Worm (Caenorhabditis elegans) whole organism, L1 larva: ENCODE measurements around the gene C02F5.3.

Experiments used
- C04F5.9 ChIP-seq: sonication (generic microtip); optimal IDR thresholded peaks from 2 replicates; lab custom pipeline; 2016; ENCODE audit warnings: missing genetic modification characterization, missing compliant biosample characterization
- F16B12.6 ChIP-seq: fragments of 150-350 bp; optimal IDR thresholded peaks from 2 replicates; lab custom pipeline; 2014; ENCODE audit warnings: missing biosample characterization, missing genetic modification characterization
- alr-1 ChIP-seq: fragments of 200-800 bp; sonication (Bioruptor generic); optimal IDR thresholded peaks from 2 replicates; lab custom pipeline; 2018; ENCODE audit warnings: borderline replicate concordance, mild to moderate bottlenecking, missing genetic modification characterization, missing compliant biosample characterization
- ama-1 ChIP-seq: fragments of 150-350 bp; optimal IDR thresholded peaks from 2 replicates; lab custom pipeline; 2014
- ceh-88 ChIP-seq: fragments of 200-800 bp; sonication (Bioruptor generic); IDR thresholded peaks from 2 replicates; pipeline ENCODE4 v1.3.6; 2022; ENCODE audit warnings: missing genetic modification characterization, missing compliant biosample characterization
- dpl-1 ChIP-seq, 3 experiments: fragments of 150-350 bp in 2 of 3; sonication (generic microtip) in 1 of 3; optimal IDR thresholded peaks; 2 replicates each; lab custom pipeline; 2014 to 2017; ENCODE audit warnings: missing biosample characterization in 3 of 3, missing genetic modification characterization in 3 of 3, missing genetic modification reagents in 3 of 3
- dsc-1 ChIP-seq: sonication (generic microtip); optimal IDR thresholded peaks from 2 replicates; lab custom pipeline; 2016; ENCODE audit warnings: mild to moderate bottlenecking, missing genetic modification characterization, missing compliant biosample characterization
- efl-1 ChIP-seq, 4 experiments: fragments of 150-350 bp; optimal IDR thresholded peaks in 3 of 4; peaks in 1 of 4; 1 replicate in 1 of 4; 2 replicates in 3 of 4; lab custom pipeline; 2014; ENCODE audit warnings: missing biosample characterization in 2 of 4, missing genetic modification characterization in 2 of 4, missing genetic modification reagents in 2 of 4
- egl-13 ChIP-seq: sonication (generic microtip); optimal IDR thresholded peaks from 2 replicates; lab custom pipeline; 2016; ENCODE audit warnings: missing genotype, missing genetic modification reagents, missing genetic modification characterization, missing compliant biosample characterization
- egl-27 ChIP-seq, 2 experiments: fragments of 150-350 bp in 1 of 2; sonication (generic microtip); optimal IDR thresholded peaks; 3 replicates each; lab custom pipeline; 2017 to 2018; ENCODE audit warnings: missing biosample characterization in 2 of 2, missing genetic modification characterization in 2 of 2, missing genetic modification reagents in 2 of 2
- elt-2 ChIP-seq: sonication (generic microtip); optimal IDR thresholded peaks from 2 replicates; lab custom pipeline; 2016; ENCODE audit warnings: missing genetic modification characterization, mild to moderate bottlenecking, inconsistent platforms, missing compliant biosample characterization, missing genetic modification reagents
- elt-3 ChIP-seq, 6 experiments: fragments of 150-350 bp in 1 of 6; sonication (generic microtip); optimal IDR thresholded peaks; 2 replicates each; lab custom pipeline; 2017 to 2018; ENCODE audit warnings: missing biosample characterization in 6 of 6, missing genetic modification characterization in 6 of 6, inconsistent platforms in 1 of 6
- fkh-8 ChIP-seq: sonication (generic microtip); optimal IDR thresholded peaks from 2 replicates; lab custom pipeline; 2016; ENCODE audit warnings: mild to moderate bottlenecking, missing genetic modification characterization, missing compliant biosample characterization
- grh-1 ChIP-seq: fragments of 200-800 bp; sonication (Bioruptor generic); IDR thresholded peaks from 2 replicates; pipeline ENCODE4 v1.3.6; 2022; ENCODE audit warnings: missing genetic modification reagents, missing genetic modification characterization, missing compliant biosample characterization
- hlh-17 ChIP-seq: fragments of 200-800 bp; sonication (Bioruptor generic); optimal IDR thresholded peaks from 2 replicates; lab custom pipeline; 2018; ENCODE audit warnings: missing genetic modification characterization, mild to moderate bottlenecking, missing compliant biosample characterization, moderate library complexity, borderline replicate concordance
- hlh-4 ChIP-seq: sonication (generic microtip); optimal IDR thresholded peaks from 2 replicates; lab custom pipeline; 2016; ENCODE audit warnings: mild to moderate bottlenecking, missing genetic modification characterization, missing compliant biosample characterization
- isw-1 ChIP-seq: fragments of 200-800 bp; sonication (Bioruptor generic); IDR thresholded peaks from 2 replicates; pipeline ENCODE4 v1.3.6; 2022; ENCODE audit warnings: missing genetic modification characterization, missing compliant biosample characterization
- lin-14 ChIP-seq: fragments of 200-800 bp; sonication (Bioruptor generic); optimal IDR thresholded peaks from 2 replicates; lab custom pipeline; 2018; ENCODE audit warnings: mild to moderate bottlenecking, missing genetic modification characterization, moderate library complexity, missing compliant biosample characterization
- lin-15B ChIP-seq: fragments of 150-350 bp; sonication (generic microtip); optimal IDR thresholded peaks from 3 replicates; lab custom pipeline; 2014; ENCODE audit warnings: missing biosample characterization, missing genetic modification characterization
- lin-35 ChIP-seq, 2 experiments: fragments of 150-350 bp; optimal IDR thresholded peaks; 2 replicates each; lab custom pipeline; 2014; ENCODE audit warnings: missing biosample characterization in 2 of 2, missing genetic modification characterization in 2 of 2, missing genetic modification reagents in 2 of 2
- lir-3 ChIP-seq: sonication (generic microtip); optimal IDR thresholded peaks from 2 replicates; lab custom pipeline; 2016; ENCODE audit warnings: mild to moderate bottlenecking, missing genetic modification characterization, moderate library complexity, missing compliant biosample characterization; ENCODE audit not compliant: poor library complexity
- lsy-2 ChIP-seq, 2 experiments: fragments of 150-350 bp; optimal IDR thresholded peaks; 2 replicates each; lab custom pipeline; 2014; ENCODE audit warnings: missing biosample characterization in 2 of 2, missing genetic modification characterization in 2 of 2
- mab-9 ChIP-seq: fragments of 200-800 bp; sonication (Bioruptor generic); IDR thresholded peaks from 2 replicates; pipeline ENCODE4 v1.3.6; 2022; ENCODE audit warnings: missing genetic modification reagents, missing genetic modification characterization, missing compliant biosample characterization
- mep-1 ChIP-seq: fragments of 150-350 bp; optimal IDR thresholded peaks from 2 replicates; lab custom pipeline; 2014; ENCODE audit warnings: missing biosample characterization, missing genetic modification characterization
- nhr-11 ChIP-seq: fragments of 150-350 bp; optimal IDR thresholded peaks from 2 replicates; lab custom pipeline; 2014; ENCODE audit warnings: missing biosample characterization, missing genetic modification characterization
- nhr-12 ChIP-seq: sonication (generic microtip); optimal IDR thresholded peaks from 2 replicates; lab custom pipeline; 2017; ENCODE audit warnings: missing biosample characterization, missing genetic modification characterization
- nhr-19 ChIP-seq: fragments of 200-800 bp; sonication (Bioruptor generic); conservative IDR thresholded peaks from 2 replicates; pipeline ENCODE4 v1.3.6; 2022; ENCODE audit warnings: missing genetic modification characterization, missing compliant biosample characterization
- nhr-47 ChIP-seq: sonication (generic microtip); optimal IDR thresholded peaks from 2 replicates; lab custom pipeline; 2016; ENCODE audit warnings: mild to moderate bottlenecking, missing genetic modification characterization, moderate library complexity, missing compliant biosample characterization
- nhr-71 ChIP-seq: sonication (generic microtip); optimal IDR thresholded peaks from 2 replicates; lab custom pipeline; 2016; ENCODE audit warnings: mild to moderate bottlenecking, missing genetic modification characterization, moderate library complexity, missing compliant biosample characterization
- nhr-76 ChIP-seq: sonication (generic microtip); optimal IDR thresholded peaks from 2 replicates; lab custom pipeline; 2017; ENCODE audit warnings: missing biosample characterization, missing genetic modification characterization
- nhr-85 ChIP-seq: sonication (generic microtip); peaks from one replicate; lab custom pipeline; 2016; ENCODE audit warnings: missing genetic modification characterization, inconsistent platforms, missing compliant biosample characterization
- pax-3 ChIP-seq: fragments of 200-800 bp; sonication (Bioruptor generic); optimal IDR thresholded peaks from 2 replicates; lab custom pipeline; 2018; ENCODE audit warnings: mild to moderate bottlenecking, missing genetic modification characterization, moderate library complexity, missing compliant biosample characterization
- skn-1 ChIP-seq: fragments of 150-350 bp; optimal IDR thresholded peaks from 2 replicates; lab custom pipeline; 2014; ENCODE audit warnings: missing biosample characterization, missing genetic modification characterization
- snu-23 ChIP-seq: sonication (generic microtip); optimal IDR thresholded peaks from 2 replicates; lab custom pipeline; 2016; ENCODE audit warnings: missing genetic modification characterization, missing compliant biosample characterization
- sox-4 ChIP-seq: sonication (generic microtip); optimal IDR thresholded peaks from 2 replicates; lab custom pipeline; 2016; ENCODE audit warnings: missing genetic modification characterization, missing compliant biosample characterization
- sptf-1 ChIP-seq: fragments of 150-350 bp; optimal IDR thresholded peaks from 2 replicates; lab custom pipeline; 2014; ENCODE audit warnings: missing biosample characterization, missing genetic modification characterization
- swsn-7 ChIP-seq: sonication (generic microtip); optimal IDR thresholded peaks from 2 replicates; lab custom pipeline; 2016; ENCODE audit warnings: missing genetic modification characterization, missing compliant biosample characterization
- tbx-2 ChIP-seq: sonication (generic microtip); optimal IDR thresholded peaks from 2 replicates; lab custom pipeline; 2016; ENCODE audit warnings: missing genetic modification characterization, missing compliant biosample characterization
- unc-130 ChIP-seq: fragments of 150-350 bp; optimal IDR thresholded peaks from 2 replicates; lab custom pipeline; 2017; ENCODE audit warnings: missing biosample characterization, missing genetic modification characterization, inconsistent platforms
- unc-86 ChIP-seq: sonication (generic microtip); optimal IDR thresholded peaks from 2 replicates; lab custom pipeline; 2016; ENCODE audit warnings: missing genetic modification characterization, missing compliant biosample characterization
- unc-98 ChIP-seq: fragments of 200-800 bp; sonication (Bioruptor generic); IDR thresholded peaks from 2 replicates; pipeline ENCODE4 v1.3.6; 2022; ENCODE audit warnings: missing genetic modification characterization, missing compliant biosample characterization
- vab-15 ChIP-seq: sonication (generic microtip); optimal IDR thresholded peaks from 2 replicates; lab custom pipeline; 2017; ENCODE audit warnings: missing genotype, mild to moderate bottlenecking, missing genetic modification characterization, missing compliant biosample characterization
- xbp-1 ChIP-seq: sonication (generic microtip); optimal IDR thresholded peaks from 2 replicates; lab custom pipeline; 2016; ENCODE audit warnings: missing genetic modification characterization, missing compliant biosample characterization
- zag-1 ChIP-seq: fragments of 150-350 bp; optimal IDR thresholded peaks from 2 replicates; lab custom pipeline; 2014; ENCODE audit warnings: missing biosample characterization, missing genetic modification characterization

C02F5.3 gene

ce11 chrIII:8244052-8244451 is 1.6 kb upstream of the C02F5.3 start, which contains the start of the genes pbs-6 and cids-1:
pbs-6 (minus strand) TSS chrIII:8244092.
cids-1 (plus strand) TSS chrIII:8244445.
- TF ChIP-seq ama-1 (lab: Kevin White, UChicago) (no peak), ceh-88 (GFP tag; lab: Robert Waterston, UW) (no peak), F16B12.6 (tag; lab: Kevin White, UChicago) (peak; percentile 85), lsy-2 (tag; optimal IDR thresholded peaks at IDR 0.05; lab: Kevin White, UChicago) (peak; percentile 22 to 64), tbx-2 (tag; lab: Kevin White, UChicago) (no peak), zag-1 (tag; lab: Kevin White, UChicago) (no peak), nhr-76 (tag; lab: Kevin White, UChicago) (no peak), egl-13 (tag; lab: Kevin White, UChicago) (no peak), skn-1 (tag; lab: Kevin White, UChicago) (peak; percentile 59), dpl-1 (GFP tag; optimal IDR thresholded peaks at IDR 0.05; lab: Kevin White, UChicago) (peak in 2 of 3 experiments; percentile 37 to 40), hlh-4 (tag; lab: Kevin White, UChicago) (no peak), dsc-1 (no peak), lir-3 (tag; lab: Kevin White, UChicago) (no peak), nhr-47 (tag; lab: Kevin White, UChicago) (peak; percentile 0), lin-15B (tag; lab: Kevin White, UChicago) (no peak), snu-23 (GFP tag; lab: Kevin White, UChicago) (peak; percentile 23), sox-4 (tag; lab: Kevin White, UChicago) (no peak), mab-9 (GFP tag; lab: Robert Waterston, UW) (no peak), swsn-7 (tag; lab: Kevin White, UChicago) (no peak), alr-1 (tag; lab: Kevin White, UChicago) (no peak), pax-3 (tag; lab: Kevin White, UChicago) (no peak), sptf-1 (tag; lab: Kevin White, UChicago) (no peak), elt-3 (tag; optimal IDR thresholded peaks at IDR 0.05; lab: Kevin White, UChicago) (no peak), elt-2 (no peak), nhr-12 (no peak), nhr-19 (GFP tag; lab: Robert Waterston, UW) (no peak), nhr-11 (tag; lab: Kevin White, UChicago) (no peak), xbp-1 (no peak), fkh-8 (tag; lab: Kevin White, UChicago) (no peak), unc-86 (tag; lab: Kevin White, UChicago) (no peak), unc-98 (GFP tag; lab: Robert Waterston, UW) (no peak), nhr-85 (no peak), egl-27 (tag; optimal IDR thresholded peaks at IDR 0.05; lab: Kevin White, UChicago) (no peak), lin-35 (GFP tag; optimal IDR thresholded peaks at IDR 0.05; lab: Kevin White, UChicago) (peak; percentile 25 to 50), unc-130 (tag; lab: Kevin White, UChicago) (peak; percentile 29), mep-1 (no peak), hlh-17 (no peak), vab-15 (tag; lab: Kevin White, UChicago) (no peak), isw-1 (GFP tag; lab: Robert Waterston, UW) (no peak), efl-1 (optimal IDR thresholded peaks at IDR 0.05; lab: Kevin White, UChicago) (peak; percentile 42 to 56), efl-1 (GFP tag; optimal IDR thresholded peaks at IDR 0.05 in 1 of 2; lab: Kevin White, UChicago) (peak; percentile 44 to 72), C04F5.9 (tag; lab: Kevin White, UChicago) (no peak), lin-14 (GFP tag; lab: Kevin White, UChicago) (no peak), nhr-71 (tag; lab: Kevin White, UChicago) (peak; percentile 24), grh-1 (GFP tag; lab: Robert Waterston, UW) (no peak)
